Fruit fly (Drosophila melanogaster) whole organism, pupa: ENCODE data around the gene CG10479.

Source experiments
- CG10348 ChIP-seq: fragments of 200-800 bp; sonication (Bioruptor generic); IDR thresholded peaks from 2 replicates; pipeline ENCODE4 v1.3.6; 2022; ENCODE audit warnings: missing biosample characterization, missing genetic modification characterization
- CG12605 ChIP-seq: fragments of 200-800 bp; sonication (Bioruptor generic); IDR thresholded peaks from 2 replicates; pipeline ENCODE4 v1.3.6; 2022; ENCODE audit warnings: missing biosample characterization, missing genetic modification characterization
- CG13204 ChIP-seq: fragments of 200-800 bp; sonication (Bioruptor generic); optimal IDR thresholded peaks from 2 replicates; lab custom pipeline; 2018; ENCODE audit warnings: missing biosample characterization, mild to moderate bottlenecking, missing genetic modification characterization, moderate library complexity
- CG14655 ChIP-seq: fragments of 200-800 bp; sonication (Bioruptor generic); optimal IDR thresholded peaks from 3 replicates; lab custom pipeline; 2017; ENCODE audit warnings: mild to moderate bottlenecking, missing biosample characterization, missing genetic modification reagents, missing genetic modification characterization
- CG15710 ChIP-seq: fragments of 200-800 bp; sonication (Bioruptor generic); optimal IDR thresholded peaks from 2 replicates; lab custom pipeline; 2018; ENCODE audit warnings: missing biosample characterization, mild to moderate bottlenecking, missing genetic modification characterization, moderate library complexity
- CG17806 ChIP-seq: fragments of 200-800 bp; sonication (Bioruptor generic); optimal IDR thresholded peaks from 2 replicates; lab custom pipeline; 2018; ENCODE audit warnings: missing biosample characterization, mild to moderate bottlenecking, missing genetic modification characterization, moderate library complexity
- CG32121 ChIP-seq: fragments of 200-800 bp; sonication (Bioruptor generic); IDR thresholded peaks from 2 replicates; pipeline ENCODE4 v1.3.6; 2022; ENCODE audit warnings: missing biosample characterization, missing genetic modification characterization
- CG34367 ChIP-seq: fragments of 200-800 bp; sonication (Bioruptor generic); optimal IDR thresholded peaks from 2 replicates; lab custom pipeline; 2018; ENCODE audit warnings: missing biosample characterization, mild to moderate bottlenecking, missing genetic modification characterization
- CG4496 ChIP-seq: fragments of 200-800 bp; sonication (Bioruptor generic); IDR thresholded peaks from 3 replicates; pipeline ENCODE4 v1.3.6; 2022; ENCODE audit warnings: missing biosample characterization, missing genetic modification characterization
- CG8159 ChIP-seq: fragments of 200-800 bp; sonication (Bioruptor generic); optimal IDR thresholded peaks from 3 replicates; lab custom pipeline; 2018; ENCODE audit warnings: missing biosample characterization, mild to moderate bottlenecking, missing genetic modification characterization, moderate library complexity
- CG8301 ChIP-seq: fragments of 200-800 bp; sonication (Bioruptor generic); optimal IDR thresholded peaks from 2 replicates; lab custom pipeline; 2018; ENCODE audit warnings: missing biosample characterization, mild to moderate bottlenecking, missing genetic modification characterization
- CG9948 ChIP-seq: fragments of 200-800 bp; sonication (Bioruptor generic); optimal IDR thresholded peaks from 2 replicates; lab custom pipeline; 2018; ENCODE audit warnings: missing biosample characterization, mild to moderate bottlenecking, missing genetic modification characterization, moderate library complexity
- D1 ChIP-seq: fragments of 200-800 bp; sonication (Bioruptor generic); optimal IDR thresholded peaks from 2 replicates; lab custom pipeline; 2018; ENCODE audit warnings: missing biosample characterization, mild to moderate bottlenecking, missing genetic modification characterization, moderate library complexity
- EcR ChIP-seq: fragments of 200-800 bp; sonication (Bioruptor generic); optimal IDR thresholded peaks from 3 replicates; lab custom pipeline; 2019; ENCODE audit warnings: missing biosample characterization, missing genetic modification characterization, mild to moderate bottlenecking, moderate library complexity, missing genetic modification reagents
- Ets98B ChIP-seq: fragments of 200-800 bp; sonication (Bioruptor generic); IDR thresholded peaks from 2 replicates; pipeline ENCODE4 v1.3.6; 2022; ENCODE audit warnings: missing biosample characterization, missing genetic modification characterization
- Pif1A ChIP-seq: fragments of 200-800 bp; sonication (Bioruptor generic); optimal IDR thresholded peaks from 3 replicates; lab custom pipeline; 2016; ENCODE audit warnings: missing biosample characterization, missing genetic modification characterization
- Pif1B ChIP-seq: fragments of 200-800 bp; sonication (Bioruptor generic); optimal IDR thresholded peaks from 3 replicates; lab custom pipeline; 2016; ENCODE audit warnings: missing biosample characterization, missing genetic modification characterization
- Snoo ChIP-seq: fragments of 200-800 bp; sonication (Bioruptor generic); optimal IDR thresholded peaks from 3 replicates; lab custom pipeline; 2017; ENCODE audit warnings: missing biosample characterization, mild to moderate bottlenecking, missing genetic modification characterization, inconsistent platforms
- fd96Ca ChIP-seq: fragments of 200-800 bp; sonication (Bioruptor generic); IDR thresholded peaks from 3 replicates; pipeline ENCODE4 v1.3.6; 2022; ENCODE audit warnings: missing biosample characterization, missing genetic modification characterization
- gl ChIP-seq: fragments of 200-800 bp; sonication (Bioruptor generic); optimal IDR thresholded peaks from 2 replicates; lab custom pipeline; 2018; ENCODE audit warnings: missing biosample characterization, mild to moderate bottlenecking, missing genetic modification characterization
- rn ChIP-seq: fragments of 200-800 bp; sonication (Bioruptor generic); IDR thresholded peaks from 2 replicates; pipeline ENCODE4 v1.3.6; 2022; ENCODE audit warnings: missing biosample characterization, missing genetic modification characterization

Gene CG10479

DNA sequence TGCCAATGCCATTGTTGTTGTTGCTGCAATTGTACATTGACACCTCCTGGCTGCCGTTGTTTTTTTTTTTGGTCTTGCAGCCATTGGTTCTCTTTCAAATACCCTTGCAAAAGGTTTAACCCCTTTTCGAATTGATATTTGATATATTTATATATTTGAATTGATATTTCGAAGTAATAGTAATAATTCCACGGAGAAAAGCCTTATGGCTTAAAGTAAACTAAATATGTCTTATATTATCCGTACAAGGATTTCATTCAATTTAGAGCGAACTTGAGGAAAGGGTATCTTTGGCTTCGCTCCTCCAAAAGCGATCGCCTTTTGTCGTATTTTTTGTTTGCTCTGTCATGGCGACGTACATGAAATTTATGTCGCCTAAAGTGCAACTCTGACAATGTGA lies 34.3 kb downstream of the CG10479 start:
- TF ChIP-seq fd96Ca (GFP tag; lab: Robert Waterston, UW) (peak; percentile 39; the same call in 1 of the 3 replicates), CG17806 (tag; lab: Kevin White, UChicago) (peak; percentile 65), Pif1B (GFP tag; lab: Kevin White, UChicago) (peak; percentile 13), CG10348 (GFP tag; lab: Robert Waterston, UW) (no peak), rn (GFP tag; lab: Robert Waterston, UW) (no peak), D1 (tag; lab: Kevin White, UChicago) (no peak), CG8301 (tag; lab: Kevin White, UChicago) (no peak), CG4496 (GFP tag; lab: Robert Waterston, UW) (peak; percentile 43; the same call in 1 of the 3 replicates), CG8159 (tag; lab: Kevin White, UChicago) (peak; percentile 43), CG32121 (GFP tag; lab: Robert Waterston, UW) (no peak), Snoo (tag; lab: Kevin White, UChicago) (no peak), CG34367 (peak; percentile 29), CG12605 (GFP tag; lab: Robert Waterston, UW) (peak; percentile 8; the same call in 1 of the 2 replicates), CG15710 (tag; lab: Kevin White, UChicago) (peak; percentile 66), Pif1A (GFP tag; lab: Kevin White, UChicago) (peak; percentile 33), CG14655 (GFP tag; lab: Kevin White, UChicago) (peak; percentile 27), CG13204 (GFP tag; lab: Kevin White, UChicago) (no peak), Ets98B (0 out of 2 replicates have a peak, but pooled peaks have one; percentile 5), CG9948 (peak; percentile 43), EcR (GFP tag; lab: Kevin White, UChicago) (peak; percentile 9), gl (no peak)

dm6 chr3L:5941086-5941485 lies 34.7 kb downstream of the CG10479 start:
- TF ChIP-seq CG15710 (tag; lab: Kevin White, UChicago) (peak; percentile 41), fd96Ca (GFP tag; lab: Robert Waterston, UW) (no peak), rn (GFP tag; lab: Robert Waterston, UW) (no peak), CG10348 (GFP tag; lab: Robert Waterston, UW) (no peak), CG34367 (peak; percentile 20), CG17806 (tag; lab: Kevin White, UChicago) (peak; percentile 56), CG12605 (GFP tag; lab: Robert Waterston, UW) (peak; percentile 39; the same call in 1 of the 2 replicates), CG4496 (GFP tag; lab: Robert Waterston, UW) (peak; percentile 52; the same call in 2 of the 3 replicates), CG8301 (tag; lab: Kevin White, UChicago) (peak; percentile 22), Snoo (tag; lab: Kevin White, UChicago) (no peak), Pif1B (GFP tag; lab: Kevin White, UChicago) (peak; percentile 23), Ets98B (no peak; the same call in 1 of the 2 replicates), CG14655 (GFP tag; lab: Kevin White, UChicago) (peak; percentile 49), CG8159 (tag; lab: Kevin White, UChicago) (peak; percentile 61), CG9948 (peak; percentile 57), CG32121 (GFP tag; lab: Robert Waterston, UW) (no peak), Pif1A (GFP tag; lab: Kevin White, UChicago) (peak; percentile 16), CG13204 (GFP tag; lab: Kevin White, UChicago) (no peak), EcR (GFP tag; lab: Kevin White, UChicago) (no peak), D1 (tag; lab: Kevin White, UChicago) (no peak), gl (no peak)

dm6 chr3L:5940431-5940830 lies 35.4 kb downstream of the CG10479 start:
- TF ChIP-seq Ets98B, result 0 out of 2 replicates have a peak, but pooled peaks have one; percentile 19
- no peak for TF ChIP-seq Pif1A (GFP tag; lab: Kevin White, UChicago)
- 0 out of 3 replicates have a peak, but pooled peaks have one; percentile 15 for TF ChIP-seq CG4496 (GFP tag; lab: Robert Waterston, UW)
- 0 out of 2 replicates have a peak, but pooled peaks have one; percentile 18 for TF ChIP-seq CG32121 (GFP tag; lab: Robert Waterston, UW)
- peak; percentile 11 for TF ChIP-seq CG8301 (tag; lab: Kevin White, UChicago)
- peak; percentile 21 for TF ChIP-seq CG9948
- TF ChIP-seq CG14655 (GFP tag; lab: Kevin White, UChicago), result peak; percentile 33
- TF ChIP-seq rn (GFP tag; lab: Robert Waterston, UW), result no peak

- TF ChIP-seq CG32121 (GFP tag; lab: Robert Waterston, UW) (no peak), Pif1B (GFP tag; lab: Kevin White, UChicago) (no peak), CG8159 (tag; lab: Kevin White, UChicago) (peak; percentile 11)
These were observed 43.4 kb downstream of the CG10479 start, which contains the start of gene Rcc1 for dm6 chr3L:5932363-5932914. Gene Rcc1 (minus strand): TSS chr3L:5932773.

DNA sequence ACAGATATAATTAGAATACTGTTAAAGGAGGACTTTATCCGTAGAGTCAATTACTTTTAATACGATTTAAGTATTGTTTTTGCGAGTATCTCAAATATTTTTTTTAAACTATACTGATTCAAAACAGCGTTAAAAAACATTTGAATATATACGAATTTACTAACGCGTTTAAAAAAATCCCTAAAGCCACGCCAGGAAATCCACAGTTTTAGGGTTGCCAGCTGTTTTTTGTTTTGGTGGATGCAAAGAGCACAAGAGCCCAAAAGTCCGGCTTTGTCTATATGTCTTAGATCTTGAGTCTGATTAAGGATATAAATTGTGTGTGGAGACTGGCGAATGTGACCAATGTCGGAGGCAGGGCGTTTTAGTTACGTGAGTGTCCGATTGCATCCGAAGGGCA lies 48.3 kb downstream of the CG10479 start:
- TF ChIP-seq CG34367 (no peak), fd96Ca (GFP tag; lab: Robert Waterston, UW) (no peak), gl (no peak), CG9948 (no peak), Snoo (tag; lab: Kevin White, UChicago) (no peak), CG10348 (GFP tag; lab: Robert Waterston, UW) (no peak), CG12605 (GFP tag; lab: Robert Waterston, UW) (no peak), CG17806 (tag; lab: Kevin White, UChicago) (no peak)
- TF ChIP-seq, all 21 proteins: peak for 0
